Worm (Caenorhabditis elegans): Measurements from ENCODE around the gene ribo-1.
A peak's percentile ranks its signal among the peaks of the same experiment; 100 is the strongest.

The ribo-1 gene

DNA sequence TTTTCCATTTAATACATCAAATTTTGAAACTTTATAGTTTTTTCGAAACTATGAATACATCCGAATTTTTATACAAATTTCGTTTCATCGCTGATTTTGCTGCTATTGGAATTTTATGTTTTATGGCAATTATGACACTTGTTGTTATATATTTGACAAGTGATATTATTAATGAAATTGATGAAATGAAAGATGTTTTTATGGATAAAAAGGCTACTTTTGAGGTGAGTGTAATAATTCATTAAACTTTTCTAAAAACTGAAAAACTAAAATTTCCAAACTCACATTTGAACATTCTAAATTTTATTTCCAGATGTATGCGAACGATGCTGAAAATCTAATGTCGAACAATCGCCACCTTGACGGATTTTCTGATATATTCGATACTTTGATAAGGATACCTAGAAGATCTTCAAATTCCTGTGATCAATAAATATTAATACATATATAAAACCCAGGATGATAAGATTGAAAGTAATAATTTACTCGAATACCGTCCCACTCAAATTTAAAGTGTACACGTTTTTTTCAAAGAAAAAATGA, 4.5 kb upstream of the ribo-1 start, which contains the start of the genes T22D1.17 and T22D1.8 (continued):
- TF ChIP-seq ceh-32 (tag; optimal IDR thresholded peaks at IDR 0.05; ENCODE audit: poor library complexity) (no peak), ceh-20 (GFP tag; IDR thresholded peaks at IDR 0.05) (no peak), nhr-77 (tag; optimal IDR thresholded peaks at IDR 0.05) (no peak), dmd-8 (GFP tag; IDR thresholded peaks at IDR 0.05) (no peak), mep-1 (tag; optimal IDR thresholded peaks at IDR 0.05) (no peak), saeg-2 (GFP tag; IDR thresholded peaks at IDR 0.05) (no peak), duxl-1 (tag; optimal IDR thresholded peaks at IDR 0.05; ENCODE audit: poor library complexity) (no peak), skn-1 (tag; optimal IDR thresholded peaks at IDR 0.05) (no peak), ceh-82 (tag; optimal IDR thresholded peaks at IDR 0.05) (no peak), ctbp-1 (GFP tag; IDR thresholded peaks at IDR 0.05) (no peak), dve-1 (tag; optimal IDR thresholded peaks at IDR 0.05; ENCODE audit: insufficient read depth) (no peak), zfp-3 (GFP tag; conservative IDR thresholded peaks at IDR 0.05) (no peak), mdl-1 (tag; optimal IDR thresholded peaks at IDR 0.05) (no peak), lin-13 (GFP tag; optimal IDR thresholded peaks at IDR 0.05) (no peak), hif-1 (tag; optimal IDR thresholded peaks at IDR 0.05) (no peak), F10B5.3 (tag; optimal IDR thresholded peaks at IDR 0.05) (peak; percentile 17), dmd-6 (GFP tag; IDR thresholded peaks at IDR 0.05) (no peak), T26A8.4 (GFP tag; IDR thresholded peaks at IDR 0.05) (no peak), lin-29 (GFP tag; IDR thresholded peaks at IDR 0.05) (no peak), dpl-1 (GFP tag; optimal IDR thresholded peaks at IDR 0.05) (no peak), nhr-10 (tag; optimal IDR thresholded peaks at IDR 0.05) (no peak), lin-38 (GFP tag; IDR thresholded peaks at IDR 0.05) (peak; percentile 55), fkh-10 (GFP tag; optimal IDR thresholded peaks at IDR 0.05) (no peak), nhr-102 (tag; optimal IDR thresholded peaks at IDR 0.05) (peak; percentile 8), snpc-1.2 (GFP tag; IDR thresholded peaks at IDR 0.05) (peak; percentile 48; the same call in 1 of the 2 replicates), ceh-44 (GFP tag; IDR thresholded peaks at IDR 0.05) (no peak), nhr-41 (GFP tag; IDR thresholded peaks at IDR 0.05) (no peak), fos-1 (tag; optimal IDR thresholded peaks at IDR 0.05) (no peak), zag-1 (tag; optimal IDR thresholded peaks at IDR 0.05) (no peak), nhr-76 (tag; optimal IDR thresholded peaks at IDR 0.05) (no peak), daf-12 (tag; optimal IDR thresholded peaks at IDR 0.05) (no peak), daf-8 (GFP tag; IDR thresholded peaks at IDR 0.05) (no peak), cey-2 (tag; optimal IDR thresholded peaks at IDR 0.05; ENCODE audit: borderline replicate concordance, insufficient read depth) (no peak), hlh-30 (tag; optimal IDR thresholded peaks at IDR 0.05; ENCODE audit: insufficient read depth) (no peak), madf-5 (GFP tag; IDR thresholded peaks at IDR 0.05) (no peak), F49E8.2 (tag; optimal IDR thresholded peaks at IDR 0.05; ENCODE audit: borderline replicate concordance) (peak; percentile 30), unc-62 (GFP tag; optimal IDR thresholded peaks at IDR 0.05 in 1 of 2) (no peak), unc-62 (tag; optimal IDR thresholded peaks at IDR 0.05) (no peak), lin-1 (GFP tag; IDR thresholded peaks at IDR 0.05) (no peak), gei-8 (GFP tag; optimal IDR thresholded peaks at IDR 0.05) (no peak), lir-3 (tag; optimal IDR thresholded peaks at IDR 0.05) (no peak), nhr-111 (GFP tag; optimal IDR thresholded peaks at IDR 0.05) (peak; percentile 10), jun-1 (tag; optimal IDR thresholded peaks at IDR 0.05) (no peak), Y5F2A.4 (GFP tag; optimal IDR thresholded peaks at IDR 0.05) (no peak), hlh-11 (tag; optimal IDR thresholded peaks at IDR 0.05) (no peak), lim-7 (GFP tag; IDR thresholded peaks at IDR 0.05) (no peak), php-3 (GFP tag; IDR thresholded peaks at IDR 0.05) (no peak), tra-1 (GFP tag; IDR thresholded peaks at IDR 0.05) (no peak)

Data from whole organism, L4 larva.